Fruit fly (Drosophila melanogaster) whole organism, prepupa: ENCODE results near the gene Rbp9.

ENCODE experiments used
- Blimp-1 ChIP-seq: fragments of 200-800 bp; sonication (Bioruptor generic); optimal IDR thresholded peaks from 3 replicates; lab custom pipeline; 2017; ENCODE audit warnings: missing biosample characterization, missing genetic modification characterization, mild to moderate bottlenecking, moderate library complexity, missing genetic modification reagents
- CG10631 ChIP-seq: fragments of 200-800 bp; sonication (Bioruptor generic); optimal IDR thresholded peaks from 2 replicates; lab custom pipeline; 2016; ENCODE audit warnings: missing biosample characterization, missing genetic modification characterization
- CG11294 ChIP-seq: fragments of 200-800 bp; sonication (Bioruptor generic); IDR thresholded peaks from 2 replicates; pipeline ENCODE4 v1.3.6; 2022; ENCODE audit warnings: missing biosample characterization, missing genetic modification characterization
- CG11762 ChIP-seq: fragments of 200-800 bp; sonication (Bioruptor generic); optimal IDR thresholded peaks from 3 replicates; lab custom pipeline; 2016; ENCODE audit warnings: missing biosample characterization, missing genetic modification characterization; ENCODE audit not compliant: insufficient read depth
- CG15336 ChIP-seq: fragments of 200-800 bp; sonication (Bioruptor generic); IDR thresholded peaks from 2 replicates; pipeline ENCODE4 v1.3.6; 2022; ENCODE audit warnings: missing biosample characterization, missing genetic modification characterization
- CG1621 ChIP-seq: fragments of 200-800 bp; sonication (Bioruptor generic); optimal IDR thresholded peaks from 3 replicates; lab custom pipeline; 2018; ENCODE audit warnings: missing biosample characterization, mild to moderate bottlenecking, missing genetic modification characterization
- CG3032 ChIP-seq: fragments of 200-800 bp; optimal IDR thresholded peaks from 2 replicates; lab custom pipeline; 2019; ENCODE audit warnings: missing biosample characterization, mild to moderate bottlenecking, missing genetic modification characterization, moderate library complexity
- CG31627 ChIP-seq: fragments of 200-800 bp; sonication (Bioruptor generic); optimal IDR thresholded peaks from 3 replicates; lab custom pipeline; 2016; ENCODE audit warnings: missing biosample characterization, missing genetic modification characterization
- CG34406 ChIP-seq: fragments of 200-800 bp; sonication (Bioruptor generic); optimal IDR thresholded peaks from 3 replicates; lab custom pipeline; 2016; ENCODE audit warnings: missing biosample characterization, missing genetic modification characterization
- CG4318 ChIP-seq: fragments of 200-800 bp; sonication (Bioruptor generic); optimal IDR thresholded peaks from 3 replicates; lab custom pipeline; 2017; ENCODE audit warnings: missing biosample characterization, mild to moderate bottlenecking, missing genetic modification characterization
- CG6163 ChIP-seq: fragments of 200-800 bp; sonication (Bioruptor generic); IDR thresholded peaks from 3 replicates; pipeline ENCODE4 v1.3.6; 2022; ENCODE audit warnings: missing biosample characterization, missing genetic modification characterization
- CG6276 ChIP-seq: fragments of 200-800 bp; sonication (Bioruptor generic); optimal IDR thresholded peaks from 2 replicates; lab custom pipeline; 2017; ENCODE audit warnings: missing biosample characterization, mild to moderate bottlenecking, missing genetic modification characterization
- CG6792 ChIP-seq: fragments of 200-800 bp; sonication (Bioruptor generic); optimal IDR thresholded peaks from 3 replicates; lab custom pipeline; 2016; ENCODE audit warnings: missing biosample characterization, missing genetic modification characterization
- CG6808 ChIP-seq: fragments of 200-800 bp; sonication (Bioruptor generic); optimal IDR thresholded peaks from 3 replicates; lab custom pipeline; 2017; ENCODE audit warnings: missing biosample characterization, missing genetic modification characterization, mild to moderate bottlenecking, moderate library complexity, missing genetic modification reagents
- CG7368 ChIP-seq: fragments of 200-800 bp; sonication (Bioruptor generic); optimal IDR thresholded peaks from 3 replicates; lab custom pipeline; 2016; ENCODE audit warnings: missing biosample characterization, missing genetic modification characterization
- CG8119 ChIP-seq: fragments of 200-800 bp; sonication (Bioruptor generic); IDR thresholded peaks from 3 replicates; pipeline ENCODE4 v1.3.6; 2022; ENCODE audit warnings: missing biosample characterization, missing genetic modification characterization
- CG8319 ChIP-seq: fragments of 200-800 bp; sonication (Bioruptor generic); optimal IDR thresholded peaks from 3 replicates; lab custom pipeline; 2016; ENCODE audit warnings: missing biosample characterization, missing genetic modification characterization
- CG8632 ChIP-seq: fragments of 200-800 bp; sonication (Bioruptor generic); optimal IDR thresholded peaks from 3 replicates; lab custom pipeline; 2016; ENCODE audit warnings: missing biosample characterization, missing genetic modification characterization
- CG9139 ChIP-seq: fragments of 200-800 bp; sonication (Bioruptor generic); optimal IDR thresholded peaks from 3 replicates; lab custom pipeline; 2017; ENCODE audit warnings: missing biosample characterization, mild to moderate bottlenecking, missing genetic modification characterization
- Eip78C ChIP-seq: fragments of 200-800 bp; sonication (Bioruptor generic); peaks from one replicate; lab custom pipeline; 2016; ENCODE audit warnings: missing biosample characterization, missing genetic modification characterization
- Eip93F ChIP-seq: fragments of 200-800 bp; sonication (Bioruptor generic); optimal IDR thresholded peaks from 2 replicates; lab custom pipeline; 2016; ENCODE audit warnings: missing biosample characterization, mild to moderate bottlenecking, missing genetic modification characterization
- Gug ChIP-seq: fragments of 200-800 bp; sonication (Bioruptor generic); IDR thresholded peaks from 2 replicates; pipeline ENCODE4 v1.3.6; 2022; ENCODE audit warnings: missing biosample characterization, missing genetic modification characterization
- OdsH ChIP-seq: fragments of 200-800 bp; sonication (Bioruptor generic); optimal IDR thresholded peaks from 3 replicates; lab custom pipeline; 2016; ENCODE audit warnings: missing biosample characterization, missing genetic modification characterization
- Smox ChIP-seq: fragments of 200-800 bp; sonication (Bioruptor generic); optimal IDR thresholded peaks from 3 replicates; lab custom pipeline; 2016; ENCODE audit warnings: missing biosample characterization, missing genetic modification characterization
- Sox15 ChIP-seq: fragments of 200-800 bp; sonication (Bioruptor generic); optimal IDR thresholded peaks from 3 replicates; lab custom pipeline; 2016; ENCODE audit warnings: missing biosample characterization, missing genetic modification characterization
- achi ChIP-seq: fragments of 200-800 bp; sonication (Bioruptor generic); optimal IDR thresholded peaks from 3 replicates; lab custom pipeline; 2016; ENCODE audit warnings: missing biosample characterization, missing genetic modification characterization
- cyc ChIP-seq: fragments of 200-800 bp; sonication (Bioruptor generic); optimal IDR thresholded peaks from 3 replicates; lab custom pipeline; 2016; ENCODE audit warnings: missing biosample characterization, missing genetic modification characterization
- fkh ChIP-seq: fragments of 200-800 bp; sonication (Bioruptor generic); optimal IDR thresholded peaks from 3 replicates; lab custom pipeline; 2017; ENCODE audit warnings: missing biosample characterization, mild to moderate bottlenecking, missing genetic modification characterization, moderate library complexity
- lz ChIP-seq: fragments of 200-800 bp; sonication (Bioruptor generic); optimal IDR thresholded peaks from 3 replicates; lab custom pipeline; 2016; ENCODE audit warnings: missing biosample characterization, missing genetic modification characterization
- pdm3 ChIP-seq: fragments of 200-800 bp; sonication (Bioruptor generic); optimal IDR thresholded peaks from 3 replicates; lab custom pipeline; 2016; ENCODE audit warnings: missing biosample characterization, missing genetic modification characterization
- spab ChIP-seq: fragments of 200-800 bp; sonication (Bioruptor generic); optimal IDR thresholded peaks from 2 replicates; lab custom pipeline; 2017; ENCODE audit warnings: missing biosample characterization, mild to moderate bottlenecking, missing genetic modification characterization, missing genetic modification reagents
- ss ChIP-seq, 2 experiments: fragments of 200-800 bp; sonication (Bioruptor generic); optimal IDR thresholded peaks; 2 replicates in 1 of 2; 3 replicates in 1 of 2; lab custom pipeline; 2017 to 2018; ENCODE audit warnings: mild to moderate bottlenecking in 2 of 2, missing biosample characterization in 2 of 2, missing genetic modification characterization in 2 of 2, moderate library complexity in 1 of 2
- topi ChIP-seq: fragments of 200-800 bp; sonication (Bioruptor generic); optimal IDR thresholded peaks from 3 replicates; lab custom pipeline; 2016; ENCODE audit warnings: missing biosample characterization, missing genetic modification characterization
- vri ChIP-seq: fragments of 200-800 bp; sonication (Bioruptor generic); optimal IDR thresholded peaks from 3 replicates; lab custom pipeline; 2016; ENCODE audit warnings: missing biosample characterization, mild to moderate bottlenecking, missing genetic modification characterization

Gene Rbp9

DNA sequence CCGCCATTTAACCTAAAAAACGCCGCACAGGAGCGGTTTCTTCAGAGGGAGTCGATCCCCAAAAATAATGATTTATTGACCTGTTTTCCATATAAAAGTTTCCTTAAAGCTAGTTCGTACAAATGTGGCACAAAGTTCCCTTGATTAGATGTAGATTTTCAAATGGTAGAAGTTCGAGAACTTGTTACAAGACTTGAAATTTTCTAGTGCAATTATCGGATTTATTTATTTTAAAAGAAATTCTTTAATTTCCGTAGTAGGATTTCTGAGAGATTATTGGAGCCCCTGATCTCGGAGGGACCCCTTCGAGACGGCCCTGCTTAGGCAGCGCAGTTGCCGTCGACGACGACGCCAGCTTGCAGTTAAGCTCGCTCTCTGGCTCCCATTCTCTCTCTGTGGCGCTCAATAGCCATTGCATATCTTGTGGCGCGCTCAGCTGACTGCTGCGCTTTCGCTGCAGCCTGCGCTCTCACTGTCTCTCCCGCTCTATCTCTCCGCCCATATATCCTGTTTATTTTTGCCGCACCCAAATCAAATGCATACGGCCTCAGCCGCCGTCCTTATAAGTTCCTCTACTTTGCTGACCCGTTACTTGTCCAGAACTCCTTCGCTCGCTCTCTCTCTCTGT is 3.1 kb downstream of the Rbp9 start (continued):
- TF ChIP-seq Eip93F (GFP tag; lab: Kevin White, UChicago) (no peak), CG11294 (peak; percentile 75; the same call in 1 of the 2 replicates), achi (peak; percentile 91), spab (GFP tag; lab: Kevin White, UChicago) (peak; percentile 86), CG8632 (GFP tag; lab: Kevin White, UChicago) (peak; percentile 86), CG31627 (peak; percentile 94), CG4318 (GFP tag; lab: Kevin White, UChicago) (peak; percentile 91), Eip78C (GFP tag; lab: Kevin White, UChicago) (peak; percentile 97), CG1621 (tag; lab: Kevin White, UChicago) (peak; percentile 67), CG10631 (peak; percentile 88), Sox15 (GFP tag; lab: Kevin White, UChicago) (peak; percentile 89), Blimp-1 (GFP tag; lab: Kevin White, UChicago) (peak; percentile 82), CG8319 (GFP tag; lab: Kevin White, UChicago) (peak; percentile 91), CG11762 (GFP tag; lab: Kevin White, UChicago) (peak; percentile 86), CG7368 (GFP tag; lab: Kevin White, UChicago) (peak; percentile 79), pdm3 (GFP tag; lab: Kevin White, UChicago) (peak; percentile 92), CG3032 (tag; lab: Kevin White, UChicago) (peak; percentile 92), CG8119 (peak; percentile 89), vri (peak; percentile 71), Smox (GFP tag; lab: Kevin White, UChicago) (peak; percentile 90), lz (GFP tag; lab: Kevin White, UChicago) (peak; percentile 94), topi (peak; percentile 93), CG6808 (peak; percentile 89), CG6276 (GFP tag; lab: Kevin White, UChicago) (peak; percentile 90)

DNA sequence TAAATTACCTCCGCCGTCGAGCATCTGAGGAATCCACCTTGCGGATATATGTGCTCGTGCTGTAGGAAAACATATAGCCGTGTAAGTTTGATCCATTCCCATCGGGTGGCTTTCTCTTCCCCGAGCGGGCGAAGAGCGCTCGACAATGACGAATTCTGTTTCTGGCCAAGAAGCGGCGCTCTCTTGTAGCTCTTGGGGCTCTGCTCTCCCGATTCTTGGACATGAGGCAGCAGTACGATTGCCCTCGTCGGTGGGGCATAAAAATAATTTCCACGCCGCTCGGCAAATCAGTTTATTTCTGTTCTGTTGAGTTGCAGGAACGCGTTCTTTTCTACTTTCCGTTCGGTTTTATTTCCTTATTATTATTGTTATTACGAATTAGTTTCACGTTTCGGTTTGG is 4.3 kb downstream of the Rbp9 start:
- no peak for TF ChIP-seq Eip78C (GFP tag; lab: Kevin White, UChicago)
- no peak for TF ChIP-seq CG6792
- no peak for TF ChIP-seq OdsH (GFP tag; lab: Kevin White, UChicago)
- TF ChIP-seq CG15336 (GFP tag; lab: Robert Waterston, UW): peak; percentile 14; the same call in 1 of the 2 replicates
- TF ChIP-seq CG6163 (GFP tag; lab: Robert Waterston, UW): no peak
- TF ChIP-seq CG7368 (GFP tag; lab: Kevin White, UChicago): no peak

DNA sequence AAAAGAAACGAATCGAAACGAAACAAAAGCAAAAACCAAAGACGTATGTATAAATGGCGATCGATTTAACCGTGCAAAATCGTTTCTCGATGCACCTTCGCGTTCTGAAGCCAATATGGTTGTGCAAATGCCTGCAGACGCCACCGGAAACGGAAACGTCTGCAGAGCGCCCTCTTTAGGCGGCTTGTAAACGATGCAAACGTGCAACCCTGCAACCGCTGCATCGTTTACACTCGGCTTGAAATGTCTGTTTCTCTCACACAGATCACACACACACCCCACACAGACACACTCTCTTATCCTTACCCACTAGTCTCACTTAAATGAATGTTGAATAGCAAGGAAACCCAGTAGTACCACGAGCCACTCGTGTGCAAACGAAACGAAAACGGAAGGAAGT is 12.4 kb downstream of the Rbp9 start:
- TF ChIP-seq CG6163 (GFP tag; lab: Robert Waterston, UW) (0 out of 3 replicates have a peak, but pooled peaks have one; percentile 24), Gug (GFP tag; lab: Robert Waterston, UW) (no peak)

DNA sequence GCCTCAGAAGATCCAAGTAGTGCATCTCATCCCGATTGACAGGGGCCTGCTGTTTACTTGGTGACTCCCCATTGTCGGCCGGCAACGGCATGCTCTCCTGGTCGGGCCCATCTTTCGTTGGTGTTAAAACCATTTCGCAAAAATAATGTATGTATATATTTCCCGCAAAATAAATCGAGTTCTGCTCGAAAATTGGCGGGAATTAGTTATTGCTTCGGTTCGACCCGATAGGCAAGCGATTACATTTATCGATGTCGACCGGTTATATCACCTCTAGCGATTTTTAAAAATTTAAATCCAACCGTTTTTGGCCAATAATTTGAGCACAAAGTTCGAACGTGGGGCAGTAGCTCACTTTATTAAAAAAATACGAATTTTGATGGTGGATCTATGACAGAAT is 14.9 kb downstream of the Rbp9 start, which contains the start of gene Ts:
Gene Ts, minus strand, starts transcription at position 201 of the 400 bp plus-strand sequence.
- no peak for TF ChIP-seq fkh (GFP tag; lab: Kevin White, UChicago)
- TF ChIP-seq CG34406: no peak
- TF ChIP-seq cyc: no peak
- TF ChIP-seq CG9139: no peak
- TF ChIP-seq CG6163 (GFP tag; lab: Robert Waterston, UW): no peak
- no peak for TF ChIP-seq ss (GFP tag; optimal IDR thresholded peaks at IDR 0.05; lab: Kevin White, UChicago)
- no peak for TF ChIP-seq Eip93F (GFP tag; lab: Kevin White, UChicago)
